In genomic region chrX:18992867-18993532, dm6 we compare ENCODE assay signal across 3 fruit fly cellular contexts.
TF ChIP-seq lines count a peak whose summit lies in the region.

No protein-coding gene starts in this region.

- TF ChIP-seq CTCF in whole organism, embryonic (GFP tag; optimal IDR thresholded peaks at IDR 0.05; lab: Kevin White, UChicago) = no peak

TF ChIP-seq in whole organism, embryonic, 481 proteins besides CTCF, POLR2A, EP300 and RAD21:
- TF ChIP-seq CG18619 (GFP tag; optimal IDR thresholded peaks at IDR 0.05; lab: Kevin White, UChicago) (no peak), crol (GFP tag; IDR thresholded peaks at IDR 0.05; lab: Robert Waterston, UW) (peak; percentile 62), stwl (tag; optimal IDR thresholded peaks at IDR 0.05; lab: Kevin White, UChicago) (peak; percentile 96), dm (GFP tag; optimal IDR thresholded peaks at IDR 0.05; lab: Kevin White, UChicago) (no peak), CG6791 (GFP tag; IDR thresholded peaks at IDR 0.05; lab: Robert Waterston, UW; ENCODE audit: partially characterized antibody) (0 out of 3 replicates have a peak, but pooled peaks have one; percentile 24), CG15601 (tag; optimal IDR thresholded peaks at IDR 0.05; lab: Kevin White, UChicago) (peak; percentile 94), CG1832 (GFP tag; optimal IDR thresholded peaks at IDR 0.05; lab: Kevin White, UChicago) (peak; percentile 13), bowl (GFP tag; IDR thresholded peaks at IDR 0.05; lab: Robert Waterston, UW) (0 out of 2 replicates have a peak, but pooled peaks have one; percentile 7), sens (GFP tag; lab: Kevin White, UChicago) (peak; percentile 80), al (GFP tag; IDR thresholded peaks at IDR 0.05; lab: Robert Waterston, UW) (no peak), Blimp-1 (GFP tag; optimal IDR thresholded peaks at IDR 0.05; lab: Kevin White, UChicago) (peak; percentile 2), croc (GFP tag; conservative IDR thresholded peaks at IDR 0.05; lab: Robert Waterston, UW) (no peak), Trl (optimal IDR thresholded peaks at IDR 0.05; lab: Kevin White, UChicago) (no peak), Trl (GFP tag; optimal IDR thresholded peaks at IDR 0.05; lab: Kevin White, UChicago) (no peak), unc-4 (GFP tag; IDR thresholded peaks at IDR 0.05; lab: Robert Waterston, UW; ENCODE audit: partially characterized antibody) (no peak), CG2199 (GFP tag; IDR thresholded peaks at IDR 0.05; lab: Robert Waterston, UW) (0 out of 3 replicates have a peak, but pooled peaks have one; percentile 14), CG8290 (GFP tag; optimal IDR thresholded peaks at IDR 0.05; lab: Kevin White, UChicago) (peak; percentile 29), CG8290 (tag; optimal IDR thresholded peaks at IDR 0.05; lab: Kevin White, UChicago) (no peak)

TF ChIP-seq in whole organism, prepupa, 60 proteins besides CTCF, POLR2A, EP300 and RAD21:
- TF ChIP-seq CG6792 (GFP tag; optimal IDR thresholded peaks at IDR 0.05; lab: Kevin White, UChicago) (no peak), Hr4 (GFP tag; optimal IDR thresholded peaks at IDR 0.05; lab: Kevin White, UChicago) (peak; percentile 19), CG32006 (GFP tag; optimal IDR thresholded peaks at IDR 0.05; lab: Kevin White, UChicago) (peak; percentile 17), Eip78C (GFP tag; lab: Kevin White, UChicago) (no peak), CG8119 (GFP tag; IDR thresholded peaks at IDR 0.05; lab: Robert Waterston, UW) (0 out of 3 replicates have a peak, but pooled peaks have one; percentile 24), net (GFP tag; optimal IDR thresholded peaks at IDR 0.05; lab: Kevin White, UChicago) (no peak), achi (GFP tag; optimal IDR thresholded peaks at IDR 0.05; lab: Kevin White, UChicago) (no peak)

TF ChIP-seq in whole organism, pupa, 21 proteins besides CTCF, POLR2A, EP300 and RAD21:
- no peak for TF ChIP-seq Ets98B (GFP tag; IDR thresholded peaks at IDR 0.05; lab: Robert Waterston, UW)
- TF ChIP-seq fd96Ca (GFP tag; IDR thresholded peaks at IDR 0.05; lab: Robert Waterston, UW) = peak; percentile 21; the same call in 1 of the 3 replicates

Comparison
In these comparisons a context has a peak if more than half of its experiments do, and no peak if none do; other contexts are left out.
1. Of the 7 proteins assayed by ChIP-seq in both whole organism, embryonic and whole organism, prepupa: peak only in whole organism, embryonic: Blimp-1; only in whole organism, prepupa: none; in both: none; in neither: 6.